Fruit fly (Drosophila melanogaster): ENCODE data around the gene CG12502.
A peak's percentile ranks its signal among the peaks of the same experiment; 100 is the strongest.

Gene CG12502

dm6 chr3L:907673-908323 is 42.6 kb downstream of the CG12502 start (continued):
- TF ChIP-seq E2f1 (GFP tag; IDR thresholded peaks at IDR 0.05) = no peak
- no peak for TF ChIP-seq CG9215 (GFP tag; IDR thresholded peaks at IDR 0.05)
- TF ChIP-seq kni (GFP tag; optimal IDR thresholded peaks at IDR 0.05) = peak; percentile 7
- TF ChIP-seq knrl (GFP tag; IDR thresholded peaks at IDR 0.05; ENCODE audit: partially characterized antibody) = no peak
- no peak; the same call in 1 of the 2 replicates for TF ChIP-seq CG1024 (GFP tag; IDR thresholded peaks at IDR 0.05)
- TF ChIP-seq CG34376 (GFP tag; optimal IDR thresholded peaks at IDR 0.05) = no peak
- TF ChIP-seq Blimp-1 (GFP tag; optimal IDR thresholded peaks at IDR 0.05) = peak; percentile 47
- TF ChIP-seq BtbVII (GFP tag; optimal IDR thresholded peaks at IDR 0.05) = no peak
- TF ChIP-seq psq (GFP tag; optimal IDR thresholded peaks at IDR 0.05) = no peak
- no peak for TF ChIP-seq stwl (tag; optimal IDR thresholded peaks at IDR 0.05)
- no peak for TF ChIP-seq CG2129 (GFP tag; IDR thresholded peaks at IDR 0.05; ENCODE audit: partially characterized antibody)
- peak; percentile 17 for TF ChIP-seq Spps (tag; optimal IDR thresholded peaks at IDR 0.05)
- TF ChIP-seq unc-4 (GFP tag; IDR thresholded peaks at IDR 0.05; ENCODE audit: partially characterized antibody) = no peak
- TF ChIP-seq CG6791 (GFP tag; IDR thresholded peaks at IDR 0.05; ENCODE audit: partially characterized antibody) = no peak
- peak; percentile 75 for TF ChIP-seq CG5180 (GFP tag; optimal IDR thresholded peaks at IDR 0.05)
- TF ChIP-seq D19A (tag; optimal IDR thresholded peaks at IDR 0.05) = peak; percentile 14
- no peak for TF ChIP-seq CG11696 (GFP tag; IDR thresholded peaks at IDR 0.05)
- TF ChIP-seq CG10959 (GFP tag; IDR thresholded peaks at IDR 0.05) = 0 out of 2 replicates have a peak, but pooled peaks have one; percentile 17
- no peak for TF ChIP-seq CG17912 (GFP tag; optimal IDR thresholded peaks at IDR 0.05)
- TF ChIP-seq CG8944 (GFP tag; optimal IDR thresholded peaks at IDR 0.05) = no peak
- peak; percentile 28 for TF ChIP-seq CG4820 (GFP tag; optimal IDR thresholded peaks at IDR 0.05)
- TF ChIP-seq ab (GFP tag; optimal IDR thresholded peaks at IDR 0.05) = no peak
- 0 out of 3 replicates have a peak, but pooled peaks have one; percentile 28 for TF ChIP-seq gce (GFP tag; IDR thresholded peaks at IDR 0.05)
- TF ChIP-seq pfk (GFP tag; optimal IDR thresholded peaks at IDR 0.05) = no peak
- peak; percentile 25 for TF ChIP-seq Chrac-16 (GFP tag; optimal IDR thresholded peaks at IDR 0.05)
- no peak for TF ChIP-seq Dp (GFP tag; optimal IDR thresholded peaks at IDR 0.05)
- no peak for TF ChIP-seq dimm (GFP tag; IDR thresholded peaks at IDR 0.05)
- no peak for TF ChIP-seq lab (GFP tag; optimal IDR thresholded peaks at IDR 0.05)
- no peak for TF ChIP-seq YL-1 (GFP tag; optimal IDR thresholded peaks at IDR 0.05)
- no peak for TF ChIP-seq pb (GFP tag; optimal IDR thresholded peaks at IDR 0.05)
- peak; percentile 53; the same call in 1 of the 3 replicates for TF ChIP-seq zfh1 (GFP tag; IDR thresholded peaks at IDR 0.05)
- no peak for TF ChIP-seq ttk (GFP tag; IDR thresholded peaks at IDR 0.05)
- TF ChIP-seq Hr51 (GFP tag; optimal IDR thresholded peaks at IDR 0.05) = peak in 1 of 2 experiments; percentile 27
- TF ChIP-seq D (optimal IDR thresholded peaks at IDR 0.05) = no peak
- peak; percentile 68 for TF ChIP-seq D (GFP tag; optimal IDR thresholded peaks at IDR 0.05)
- no peak for TF ChIP-seq E2f2 (GFP tag; IDR thresholded peaks at IDR 0.05)
- TF ChIP-seq Dip2 (GFP tag; IDR thresholded peaks at IDR 0.05) = no peak
- TF ChIP-seq CG10431 (GFP tag; optimal IDR thresholded peaks at IDR 0.05) = no peak
- TF ChIP-seq CG1603 (tag; optimal IDR thresholded peaks at IDR 0.05) = peak; percentile 76
- 0 out of 2 replicates have a peak, but pooled peaks have one; percentile 46 for TF ChIP-seq onecut (GFP tag; IDR thresholded peaks at IDR 0.05)
- TF ChIP-seq sisA (GFP tag; IDR thresholded peaks at IDR 0.05) = peak; percentile 50; the same call in 1 of the 2 replicates
- no peak for TF ChIP-seq en (GFP tag; optimal IDR thresholded peaks at IDR 0.05)
- no peak for TF ChIP-seq Hr3 (GFP tag; optimal IDR thresholded peaks at IDR 0.05)
- no peak for TF ChIP-seq BEAF-32 (GFP tag; optimal IDR thresholded peaks at IDR 0.05)
- no peak for TF ChIP-seq CG1529 (GFP tag; optimal IDR thresholded peaks at IDR 0.05)
- TF ChIP-seq CG11093 (GFP tag; IDR thresholded peaks at IDR 0.05) = no peak
- peak; percentile 39 for TF ChIP-seq CG17328 (GFP tag; IDR thresholded peaks at IDR 0.05)
- TF ChIP-seq Atf-2 (GFP tag; optimal IDR thresholded peaks at IDR 0.05) = no peak
- TF ChIP-seq CG34224 (GFP tag; IDR thresholded peaks at IDR 0.05; ENCODE audit: partially characterized antibody) = no peak
- TF ChIP-seq CG10366 (GFP tag; IDR thresholded peaks at IDR 0.05) = no peak
